Fruit fly (Drosophila melanogaster) whole organism, embryonic: ENCODE results near the gene fd96Ca.

ENCODE experiments used
- B-H2 ChIP-seq: fragments of 200-800 bp; sonication (Bioruptor generic); optimal IDR thresholded peaks from 2 replicates; lab custom pipeline; 2018; ENCODE audit warnings: missing biosample characterization, mild to moderate bottlenecking, missing genetic modification characterization
- BEAF-32 ChIP-seq: fragments of 200-800 bp; sonication (Bioruptor generic); optimal IDR thresholded peaks from 3 replicates; lab custom pipeline; 2017; ENCODE audit warnings: missing biosample characterization, missing genetic modification characterization, mild to moderate bottlenecking, moderate library complexity, missing genetic modification reagents
- Bgb ChIP-seq: fragments of 200-800 bp; sonication (Bioruptor generic); IDR thresholded peaks from 2 replicates; pipeline ENCODE4 v1.3.6; 2022; ENCODE audit warnings: missing biosample characterization, missing genetic modification characterization; ENCODE audit not compliant: partially characterized antibody
- CG10147 ChIP-seq: fragments of 200-800 bp; sonication (Bioruptor generic); optimal IDR thresholded peaks from 2 replicates; lab custom pipeline; 2019; ENCODE audit warnings: missing biosample characterization, mild to moderate bottlenecking, missing genetic modification characterization, moderate library complexity
- CG10543 ChIP-seq: fragments of 200-800 bp; sonication (Bioruptor generic); optimal IDR thresholded peaks from 3 replicates; lab custom pipeline; 2017; ENCODE audit warnings: missing biosample characterization, mild to moderate bottlenecking, missing genetic modification characterization, moderate library complexity
- CG11093 ChIP-seq: fragments of 200-800 bp; sonication (Bioruptor generic); IDR thresholded peaks from 3 replicates; pipeline ENCODE4 v1.3.6; 2022; ENCODE audit warnings: missing biosample characterization, missing genetic modification characterization
- CG13296 ChIP-seq: fragments of 200-800 bp; sonication (Bioruptor generic); optimal IDR thresholded peaks from 3 replicates; lab custom pipeline; 2018; ENCODE audit warnings: missing biosample characterization, mild to moderate bottlenecking, missing genetic modification characterization
- CG14965 ChIP-seq: fragments of 200-800 bp; sonication (Bioruptor generic); optimal IDR thresholded peaks from 2 replicates; lab custom pipeline; 2016; ENCODE audit warnings: missing biosample characterization, missing genetic modification characterization, borderline replicate concordance
- CG1529 ChIP-seq: fragments of 200-800 bp; sonication (Bioruptor generic); optimal IDR thresholded peaks from 3 replicates; lab custom pipeline; 2018; ENCODE audit warnings: missing biosample characterization, missing genetic modification characterization
- CG15601 ChIP-seq: fragments of 200-800 bp; sonication (Bioruptor generic); optimal IDR thresholded peaks from 3 replicates; lab custom pipeline; 2019; ENCODE audit warnings: missing biosample characterization, mild to moderate bottlenecking, missing genetic modification characterization, moderate library complexity
- CG16863 ChIP-seq: fragments of 200-800 bp; sonication (Bioruptor generic); optimal IDR thresholded peaks from 3 replicates; lab custom pipeline; 2016; ENCODE audit warnings: missing biosample characterization, missing genetic modification characterization
- CG17829 ChIP-seq: fragments of 200-800 bp; optimal IDR thresholded peaks from 2 replicates; lab custom pipeline; 2019; ENCODE audit warnings: missing biosample characterization, mild to moderate bottlenecking, missing genetic modification characterization, moderate library complexity
- CG2116 ChIP-seq: fragments of 200-800 bp; sonication (Bioruptor generic); optimal IDR thresholded peaks from 3 replicates; lab custom pipeline; 2018; ENCODE audit warnings: missing biosample characterization, mild to moderate bottlenecking, missing genetic modification characterization
- CG30020 ChIP-seq: fragments of 200-800 bp; optimal IDR thresholded peaks from 2 replicates; lab custom pipeline; 2019; ENCODE audit warnings: missing biosample characterization, mild to moderate bottlenecking, missing genetic modification characterization, moderate library complexity
- CG32767 ChIP-seq: fragments of 200-800 bp; sonication (Bioruptor generic); IDR thresholded peaks from 2 replicates; pipeline ENCODE4 v1.3.6; 2022; ENCODE audit warnings: missing biosample characterization, missing genetic modification characterization
- CG9727 ChIP-seq: fragments of 200-800 bp; sonication (Bioruptor generic); optimal IDR thresholded peaks from 3 replicates; lab custom pipeline; 2017; ENCODE audit warnings: missing biosample characterization, mild to moderate bottlenecking, missing genetic modification characterization
- CG9817 ChIP-seq: fragments of 200-800 bp; sonication (Bioruptor generic); optimal IDR thresholded peaks from 2 replicates; lab custom pipeline; 2018; ENCODE audit warnings: missing biosample characterization, mild to moderate bottlenecking, missing genetic modification characterization, moderate library complexity
- Dp ChIP-seq: fragments of 200-800 bp; sonication (Bioruptor generic); optimal IDR thresholded peaks from 2 replicates; lab custom pipeline; 2018; ENCODE audit warnings: missing biosample characterization, mild to moderate bottlenecking, missing genetic modification characterization, moderate library complexity
- Ets97D ChIP-seq: fragments of 200-800 bp; sonication (Bioruptor generic); optimal IDR thresholded peaks from 3 replicates; lab custom pipeline; 2016; ENCODE audit warnings: missing biosample characterization, missing genetic modification characterization
- Fer1 ChIP-seq: fragments of 200-800 bp; sonication (Bioruptor generic); optimal IDR thresholded peaks from 2 replicates; lab custom pipeline; 2017; ENCODE audit warnings: missing biosample characterization, mild to moderate bottlenecking, missing genetic modification characterization
- Fer3 ChIP-seq: fragments of 200-800 bp; sonication (Bioruptor generic); optimal IDR thresholded peaks from 2 replicates; lab custom pipeline; 2018; ENCODE audit warnings: missing biosample characterization, mild to moderate bottlenecking, missing genetic modification characterization, moderate library complexity
- HLH4C ChIP-seq: fragments of 200-800 bp; sonication (Bioruptor generic); IDR thresholded peaks from 3 replicates; pipeline ENCODE4 v1.3.6; 2022; ENCODE audit warnings: missing biosample characterization, missing genetic modification characterization; ENCODE audit not compliant: partially characterized antibody
- Hmr ChIP-seq: fragments of 200-800 bp; sonication (Bioruptor generic); optimal IDR thresholded peaks from 3 replicates; lab custom pipeline; 2017; ENCODE audit warnings: mild to moderate bottlenecking, missing biosample characterization, missing genetic modification reagents, missing genetic modification characterization
- MBD-R2 ChIP-seq: fragments of 200-800 bp; sonication (Bioruptor generic); IDR thresholded peaks from 2 replicates; pipeline ENCODE4 v1.3.6; 2022; ENCODE audit warnings: missing biosample characterization, missing genetic modification characterization
- NC2β ChIP-seq: fragments of 200-800 bp; sonication (Bioruptor generic); optimal IDR thresholded peaks from 2 replicates; lab custom pipeline; 2016; ENCODE audit warnings: missing biosample characterization, missing genetic modification characterization
- Oli ChIP-seq: fragments of 200-800 bp; sonication (Bioruptor generic); optimal IDR thresholded peaks from 2 replicates; lab custom pipeline; 2018; ENCODE audit warnings: missing biosample characterization, mild to moderate bottlenecking, missing genetic modification characterization, moderate library complexity
- Pdp1 ChIP-seq, 2 experiments: fragments of 200-800 bp; sonication (Bioruptor generic); optimal IDR thresholded peaks; 3 replicates each; lab custom pipeline; 2016; ENCODE audit warnings: missing biosample characterization in 2 of 2, missing genetic modification characterization in 2 of 2, mild to moderate bottlenecking in 1 of 2, moderate library complexity in 1 of 2
- Scr ChIP-seq: fragments of 200-800 bp; sonication (Bioruptor generic); IDR thresholded peaks from 2 replicates; pipeline ENCODE4 v1.3.6; 2022; ENCODE audit warnings: missing biosample characterization, missing genetic modification characterization; ENCODE audit not compliant: partially characterized antibody
- Ssrp ChIP-seq: fragments of 200-800 bp; sonication (Bioruptor generic); optimal IDR thresholded peaks from 2 replicates; lab custom pipeline; 2018; ENCODE audit warnings: missing biosample characterization, mild to moderate bottlenecking, missing genetic modification characterization, moderate library complexity
- Trl ChIP-seq, 3 experiments: fragments of >200 bp in 2 of 3; fragments of 200-800 bp in 1 of 3; sonication (Bioruptor generic) in 1 of 3; optimal IDR thresholded peaks; 2 replicates in 1 of 3; 3 replicates in 2 of 3; lab custom pipeline; 2016 to 2017; ENCODE audit warnings: missing biosample characterization in 1 of 3, missing genetic modification characterization in 1 of 3
- Xbp1 ChIP-seq: fragments of 200-800 bp; sonication (Bioruptor generic); optimal IDR thresholded peaks from 3 replicates; lab custom pipeline; 2016; ENCODE audit warnings: missing biosample characterization, mild to moderate bottlenecking, missing genetic modification characterization
- bbx ChIP-seq: fragments of 200-800 bp; sonication (Bioruptor generic); IDR thresholded peaks from 2 replicates; pipeline ENCODE4 v1.3.6; 2022; ENCODE audit warnings: missing biosample characterization, missing genetic modification characterization; ENCODE audit not compliant: partially characterized antibody
- bcd ChIP-seq: fragments of 200-800 bp; sonication (Bioruptor generic); optimal IDR thresholded peaks from 2 replicates; lab custom pipeline; 2017; ENCODE audit warnings: missing biosample characterization, mild to moderate bottlenecking, missing genetic modification characterization
- chm ChIP-seq: fragments of 200-800 bp; sonication (Bioruptor generic); IDR thresholded peaks from 2 replicates; pipeline ENCODE4 v1.3.6; 2022; ENCODE audit warnings: missing biosample characterization, missing genetic modification characterization
- crp ChIP-seq, 2 experiments: fragments of 200-800 bp; sonication (Bioruptor generic); optimal IDR thresholded peaks; 2 replicates in 1 of 2; 3 replicates in 1 of 2; lab custom pipeline; 2017; ENCODE audit warnings: missing biosample characterization in 2 of 2, missing genetic modification characterization in 2 of 2, mild to moderate bottlenecking in 1 of 2, moderate library complexity in 1 of 2
- dpn ChIP-seq, 2 experiments: fragments of 200-800 bp; sonication (Bioruptor generic); optimal IDR thresholded peaks; 3 replicates each; lab custom pipeline; 2016; ENCODE audit warnings: missing biosample characterization in 2 of 2, missing genetic modification characterization in 2 of 2
- gem ChIP-seq: fragments of 200-800 bp; sonication (Bioruptor generic); optimal IDR thresholded peaks from 2 replicates; lab custom pipeline; 2019; ENCODE audit warnings: missing biosample characterization, mild to moderate bottlenecking, missing genetic modification characterization, moderate library complexity
- h ChIP-seq: fragments of >200 bp; optimal IDR thresholded peaks from 2 replicates; lab custom pipeline; 2017
- hb ChIP-seq: fragments of 200-800 bp; sonication (Bioruptor generic); IDR thresholded peaks from 3 replicates; pipeline ENCODE4 v1.3.6; 2022; ENCODE audit warnings: missing biosample characterization, missing genetic modification characterization; ENCODE audit not compliant: partially characterized antibody
- jigr1 ChIP-seq: fragments of 200-800 bp; sonication (Bioruptor generic); IDR thresholded peaks from 3 replicates; pipeline ENCODE4 v1.3.6; 2022; ENCODE audit warnings: missing biosample characterization, missing genetic modification characterization
- pan ChIP-seq, 4 experiments: fragments of >200 bp in 3 of 4; fragments of 200-800 bp in 1 of 4; sonication (Bioruptor generic) in 1 of 4; optimal IDR thresholded peaks in 3 of 4; IDR thresholded peaks in 1 of 4; 2 replicates each; pipeline versions ENCODE4 v1.3.6 to Lab custom; 2017 to 2022; ENCODE audit warnings: missing biosample characterization in 2 of 4, missing genetic modification characterization in 2 of 4, mixed read lengths in 1 of 4
- pfk ChIP-seq: fragments of 200-800 bp; sonication (Bioruptor generic); optimal IDR thresholded peaks from 2 replicates; lab custom pipeline; 2018; ENCODE audit warnings: missing biosample characterization, mild to moderate bottlenecking, missing genetic modification characterization, moderate library complexity
- pum ChIP-seq: fragments of 200-800 bp; sonication (Bioruptor generic); optimal IDR thresholded peaks from 2 replicates; lab custom pipeline; 2016; ENCODE audit warnings: missing biosample characterization, missing genetic modification characterization
- sens-2 ChIP-seq: fragments of 200-800 bp; sonication (Bioruptor generic); IDR thresholded peaks from 2 replicates; pipeline ENCODE4 v1.3.6; 2022; ENCODE audit warnings: missing biosample characterization, missing genetic modification characterization
- sim ChIP-seq: fragments of 200-800 bp; sonication (Bioruptor generic); IDR thresholded peaks from 2 replicates; pipeline ENCODE4 v1.3.6; 2022; ENCODE audit warnings: missing biosample characterization, missing genetic modification characterization
- tin ChIP-seq: fragments of 200-800 bp; sonication (Bioruptor generic); optimal IDR thresholded peaks from 3 replicates; lab custom pipeline; 2016; ENCODE audit warnings: missing biosample characterization, missing genetic modification characterization
- zf30C ChIP-seq: fragments of 200-800 bp; sonication (Bioruptor generic); optimal IDR thresholded peaks from 3 replicates; lab custom pipeline; 2018; ENCODE audit warnings: missing biosample characterization, mild to moderate bottlenecking, missing genetic modification characterization

The fd96Ca gene

dm6 chr3R:25054451-25055188, 27.9 kb upstream of the fd96Ca start, which contains the start of gene CG31109 (continued):
- TF ChIP-seq Fer1 (GFP tag; lab: Kevin White, UChicago) (peak; percentile 7), Trl (optimal IDR thresholded peaks at IDR 0.05; lab: Kevin White, UChicago) (no peak), Trl (GFP tag; optimal IDR thresholded peaks at IDR 0.05; lab: Kevin White, UChicago) (peak; percentile 33), Fer3 (tag; lab: Kevin White, UChicago) (peak; percentile 10), pan (optimal IDR thresholded peaks at IDR 0.05; lab: Kevin White, UChicago) (no peak), pan (GFP tag; optimal IDR thresholded peaks at IDR 0.05 in 1 of 2, IDR thresholded peaks at IDR 0.05 in 1 of 2) (peak in 1 of 2 experiments; percentile 38), Ets97D (GFP tag; lab: Kevin White, UChicago) (peak; percentile 74), CG9817 (tag; lab: Kevin White, UChicago) (peak; percentile 6), Oli (tag; lab: Kevin White, UChicago) (no peak), sens-2 (no peak), Pdp1 (GFP tag; optimal IDR thresholded peaks at IDR 0.05; lab: Kevin White, UChicago) (peak in 1 of 2 experiments; percentile 26), CG10543 (GFP tag; lab: Kevin White, UChicago) (peak; percentile 26), zf30C (peak; percentile 19), dpn (GFP tag; optimal IDR thresholded peaks at IDR 0.05; lab: Kevin White, UChicago) (peak in 1 of 2 experiments; percentile 4), CG32767 (GFP tag; lab: Robert Waterston, UW) (0 out of 2 replicates have a peak, but pooled peaks have one; percentile 23), CG30020 (tag; lab: Kevin White, UChicago) (peak; percentile 92), CG1529 (GFP tag; lab: Kevin White, UChicago) (no peak), Scr (GFP tag; lab: Robert Waterston, UW) (peak; percentile 61), pum (GFP tag; lab: Kevin White, UChicago) (peak; percentile 26), crp (GFP tag; optimal IDR thresholded peaks at IDR 0.05; lab: Kevin White, UChicago) (peak; percentile 65 to 87), NC2β (GFP tag; lab: Kevin White, UChicago) (peak; percentile 34), Ssrp (tag; lab: Kevin White, UChicago) (no peak), jigr1 (GFP tag; lab: Robert Waterston, UW) (no peak), Dp (GFP tag; lab: Kevin White, UChicago) (peak; percentile 73), Bgb (GFP tag; lab: Robert Waterston, UW) (peak; percentile 59), CG10147 (peak; percentile 40), h (lab: Kevin White, UChicago) (no peak), CG13296 (GFP tag; lab: Kevin White, UChicago) (peak; percentile 52), CG14965 (GFP tag; lab: Kevin White, UChicago) (no peak), CG15601 (tag; lab: Kevin White, UChicago) (peak; percentile 36), pfk (GFP tag; lab: Kevin White, UChicago) (peak; percentile 94), chm (no peak), Xbp1 (peak; percentile 20), B-H2 (GFP tag; lab: Kevin White, UChicago) (peak; percentile 60), CG11093 (no peak), bbx (GFP tag; lab: Robert Waterston, UW) (peak; percentile 57), bcd (GFP tag; lab: Kevin White, UChicago) (no peak), MBD-R2 (GFP tag; lab: Robert Waterston, UW) (peak; percentile 79), CG9727 (GFP tag; lab: Kevin White, UChicago) (peak; percentile 2), CG2116 (GFP tag; lab: Kevin White, UChicago) (peak; percentile 99), CG16863 (GFP tag; lab: Kevin White, UChicago) (no peak), HLH4C (GFP tag; lab: Robert Waterston, UW) (peak; percentile 40; the same call in 1 of the 3 replicates), Hmr (GFP tag; lab: Kevin White, UChicago) (peak; percentile 19), hb (GFP tag; lab: Robert Waterston, UW) (no peak), tin (GFP tag; lab: Kevin White, UChicago) (peak; percentile 35), BEAF-32 (peak; percentile 71), gem (tag; lab: Kevin White, UChicago) (peak; percentile 33), sim (no peak), CG17829 (tag; lab: Kevin White, UChicago) (peak; percentile 31)
